Fruit fly (Drosophila melanogaster): ENCODE results near the gene CycH.
A peak's percentile ranks its signal among the peaks of the same experiment; 100 is the strongest.

The CycH gene

dm6 chr3L:21839720-21840641 lies 18.2 kb downstream of the CycH start (continued):
- TF ChIP-seq Abd-B (GFP tag; optimal IDR thresholded peaks at IDR 0.05) (peak; percentile 93), CG13296 (GFP tag; optimal IDR thresholded peaks at IDR 0.05) (peak; percentile 94), oc (tag; optimal IDR thresholded peaks at IDR 0.05) (peak; percentile 87), nerfin-1 (tag; optimal IDR thresholded peaks at IDR 0.05) (peak; percentile 87), NFAT (GFP tag; IDR thresholded peaks at IDR 0.05) (peak; percentile 79), CG10147 (GFP tag; optimal IDR thresholded peaks at IDR 0.05) (peak; percentile 92), nau (GFP tag; optimal IDR thresholded peaks at IDR 0.05) (peak; percentile 95), Camta (GFP tag; optimal IDR thresholded peaks at IDR 0.05) (peak; percentile 95), MBD-R2 (GFP tag; IDR thresholded peaks at IDR 0.05) (peak; percentile 64), sqz (GFP tag; optimal IDR thresholded peaks at IDR 0.05) (no peak), sc (optimal IDR thresholded peaks at IDR 0.05) (no peak), sc (GFP tag; optimal IDR thresholded peaks at IDR 0.05) (peak; percentile 89), CG7928 (GFP tag; optimal IDR thresholded peaks at IDR 0.05) (peak; percentile 72), salm (tag; optimal IDR thresholded peaks at IDR 0.05) (peak; percentile 90), Fer1 (GFP tag; optimal IDR thresholded peaks at IDR 0.05) (peak; percentile 94), CG7839 (tag; optimal IDR thresholded peaks at IDR 0.05) (peak; percentile 95), croc (GFP tag; conservative IDR thresholded peaks at IDR 0.05) (peak; percentile 85), CG14965 (GFP tag; optimal IDR thresholded peaks at IDR 0.05; ENCODE audit: borderline replicate concordance) (peak; percentile 77), sna (GFP tag; IDR thresholded peaks at IDR 0.05; ENCODE audit: partially characterized antibody) (peak; percentile 44; the same call in 1 of the 2 replicates), CG15073 (GFP tag; optimal IDR thresholded peaks at IDR 0.05) (peak; percentile 57), grn (GFP tag; optimal IDR thresholded peaks at IDR 0.05) (peak; percentile 84), disco-r (GFP tag; optimal IDR thresholded peaks at IDR 0.05) (peak; percentile 89), Dp (GFP tag; optimal IDR thresholded peaks at IDR 0.05) (no peak), H2.0 (GFP tag; IDR thresholded peaks at IDR 0.05) (peak; percentile 83), exex (tag; optimal IDR thresholded peaks at IDR 0.05) (peak; percentile 57), HHEX (GFP tag; optimal IDR thresholded peaks at IDR 0.05) (peak; percentile 91), z (GFP tag; IDR thresholded peaks at IDR 0.05) (peak; percentile 61; the same call in 1 of the 3 replicates), CG2875 (GFP tag; optimal IDR thresholded peaks at IDR 0.05) (peak; percentile 92), bsh (GFP tag; optimal IDR thresholded peaks at IDR 0.05) (peak; percentile 91 to 94), CG2678 (tag; optimal IDR thresholded peaks at IDR 0.05) (peak; percentile 95), run (tag; optimal IDR thresholded peaks at IDR 0.05) (peak; percentile 87), Doc3 (GFP tag; IDR thresholded peaks at IDR 0.05; ENCODE audit: partially characterized antibody) (no peak), toy (GFP tag; IDR thresholded peaks at IDR 0.05) (peak; percentile 78), Oaz (GFP tag; IDR thresholded peaks at IDR 0.05) (peak; percentile 84), tll (GFP tag; optimal IDR thresholded peaks at IDR 0.05) (peak in 1 of 2 experiments; percentile 3), unpg (GFP tag; optimal IDR thresholded peaks at IDR 0.05) (peak; percentile 93), Lhr (GFP tag; optimal IDR thresholded peaks at IDR 0.05) (peak; percentile 63), D (optimal IDR thresholded peaks at IDR 0.05) (no peak), D (GFP tag; optimal IDR thresholded peaks at IDR 0.05) (peak; percentile 93), Elba2 (GFP tag; optimal IDR thresholded peaks at IDR 0.05) (no peak), TFAM (GFP tag; optimal IDR thresholded peaks at IDR 0.05) (peak; percentile 61), Fer3 (tag; optimal IDR thresholded peaks at IDR 0.05) (peak; percentile 90), HmgZ (tag; optimal IDR thresholded peaks at IDR 0.05) (peak; percentile 87), CG6254 (GFP tag; optimal IDR thresholded peaks at IDR 0.05) (peak; percentile 91), Mad (GFP tag; optimal IDR thresholded peaks at IDR 0.05) (peak; percentile 92), Sox102F (GFP tag; optimal IDR thresholded peaks at IDR 0.05) (peak; percentile 92), CG9609 (GFP tag; optimal IDR thresholded peaks at IDR 0.05) (peak; percentile 86)

All from whole organism, embryonic.